Worm (Caenorhabditis elegans) whole organism, midembryonic: Measurements from ENCODE around the gene clec-166.

Experiments used
- T22C8.4 ChIP-seq: fragments of 200-800 bp; sonication (Bioruptor generic); IDR thresholded peaks from 2 replicates; pipeline ENCODE4 v1.3.6; 2022; ENCODE audit warnings: missing genetic modification characterization, missing compliant biosample characterization
- cog-1 ChIP-seq: sonication (generic microtip); optimal IDR thresholded peaks from 2 replicates; lab custom pipeline; 2016; ENCODE audit warnings: missing genetic modification characterization, missing compliant biosample characterization
- flt-1 ChIP-seq: fragments of 200-800 bp; sonication (Bioruptor generic); IDR thresholded peaks from 2 replicates; pipeline ENCODE4 v1.3.6; 2022; ENCODE audit warnings: missing genetic modification characterization, missing compliant biosample characterization
- klf-2 ChIP-seq: fragments of 200-800 bp; sonication (Bioruptor generic); conservative IDR thresholded peaks from 2 replicates; pipeline ENCODE4 v1.3.6; 2022; ENCODE audit warnings: missing genetic modification reagents, missing genetic modification characterization, missing compliant biosample characterization
- med-1 ChIP-seq: sonication (generic microtip); optimal IDR thresholded peaks from 2 replicates; lab custom pipeline; 2017; ENCODE audit warnings: missing genetic modification characterization, mild to moderate bottlenecking, missing compliant biosample characterization, antibody characterized with exemption, missing genetic modification reagents; ENCODE audit not compliant: insufficient read depth
- ref-1 ChIP-seq: fragments of 200-800 bp; sonication (Bioruptor generic); conservative IDR thresholded peaks from 2 replicates; pipeline ENCODE4 v1.3.6; 2022; ENCODE audit warnings: missing genetic modification reagents, missing genetic modification characterization, missing compliant biosample characterization
- tab-1 ChIP-seq: fragments of 200-800 bp; sonication (Bioruptor generic); IDR thresholded peaks from 2 replicates; pipeline ENCODE4 v1.3.6; 2022; ENCODE audit warnings: missing genetic modification characterization, missing compliant biosample characterization
- ztf-23 ChIP-seq: fragments of 200-800 bp; sonication (Bioruptor generic); IDR thresholded peaks from 2 replicates; pipeline ENCODE4 v1.3.6; 2022; ENCODE audit warnings: missing genetic modification reagents, missing genetic modification characterization, missing compliant biosample characterization
- ztf-29 ChIP-seq: fragments of 200-800 bp; sonication (Bioruptor generic); IDR thresholded peaks from 2 replicates; pipeline ENCODE4 v1.3.6; 2022; ENCODE audit warnings: missing genetic modification reagents, missing genetic modification characterization, missing compliant biosample characterization

The clec-166 gene

ce11 chrIV:1204870-1205269 is 46.3 kb downstream of the clec-166 start, which contains the start of gene dsl-2:
Gene dsl-2, minus strand, starts transcription at chrIV:1204970.
- TF ChIP-seq med-1 (no peak), klf-2 (GFP tag; lab: Robert Waterston, UW) (no peak), ztf-23 (no peak)

- no peak for TF ChIP-seq ztf-29 (GFP tag; lab: Robert Waterston, UW)
- no peak for TF ChIP-seq tab-1
- TF ChIP-seq cog-1 (tag; lab: Kevin White, UChicago) = no peak
- TF ChIP-seq ztf-23 = no peak
- no peak for TF ChIP-seq ref-1
- no peak for TF ChIP-seq klf-2 (GFP tag; lab: Robert Waterston, UW)
- TF ChIP-seq med-1 = no peak
- TF ChIP-seq T22C8.4 (GFP tag; lab: Robert Waterston, UW) = no peak
- TF ChIP-seq flt-1 (GFP tag; lab: Robert Waterston, UW) = no peak
Measured at ce11 chrIV:1199501-1199900, 51.6 kb downstream of the clec-166 start.
